Worm (Caenorhabditis elegans) whole organism, early embryonic: ENCODE results near the gene tat-1.

Experiments
- B0310.2 ChIP-seq: sonication (generic microtip); optimal IDR thresholded peaks from 2 replicates; lab custom pipeline; 2016; ENCODE audit warnings: mild to moderate bottlenecking, missing genetic modification characterization, missing compliant biosample characterization
- ama-1 ChIP-seq: fragments of 150-350 bp; optimal IDR thresholded peaks from 2 replicates; lab custom pipeline; 2014
- hmg-4 ChIP-seq: fragments of 200-800 bp; sonication (Bioruptor generic); optimal IDR thresholded peaks from 2 replicates; lab custom pipeline; 2018; ENCODE audit warnings: mild to moderate bottlenecking, missing genetic modification characterization, missing compliant biosample characterization
- tbx-11 ChIP-seq: fragments of 200-800 bp; sonication (Bioruptor generic); IDR thresholded peaks from 2 replicates; pipeline ENCODE4 v1.3.6; 2022; ENCODE audit warnings: missing genetic modification characterization, missing compliant biosample characterization

ce11 chrIII:12458970-12459369, 37.5 kb upstream of the tat-1 start:
- no peak for TF ChIP-seq B0310.2 (tag; lab: Kevin White, UChicago)
- no peak for TF ChIP-seq ama-1 (lab: Kevin White, UChicago)
- no peak for TF ChIP-seq tbx-11
- TF ChIP-seq hmg-4 = no peak
